Fruit fly (Drosophila melanogaster) Kc167 (cell line): ENCODE measurements around the gene ClC-c.

Source experiments
- Sin3A ChIP-seq: fragments of >200 bp; optimal IDR thresholded peaks from 2 replicates; lab custom pipeline; 2018; ENCODE audit warnings: missing external identifiers
- psq ChIP-seq: fragments of >200 bp; optimal IDR thresholded peaks from 2 replicates; lab custom pipeline; 2017; ENCODE audit warnings: missing external identifiers

dm6 chr3L:16051719-16052122, 38.5 kb upstream of the ClC-c start, which contains the start of gene Mbs:
- no peak for TF ChIP-seq psq
- no peak for TF ChIP-seq Sin3A (lab: Kevin White, UChicago)
